Worm (Caenorhabditis elegans): ENCODE results near the gene C03F11.4.

The C03F11.4 gene

DNA sequence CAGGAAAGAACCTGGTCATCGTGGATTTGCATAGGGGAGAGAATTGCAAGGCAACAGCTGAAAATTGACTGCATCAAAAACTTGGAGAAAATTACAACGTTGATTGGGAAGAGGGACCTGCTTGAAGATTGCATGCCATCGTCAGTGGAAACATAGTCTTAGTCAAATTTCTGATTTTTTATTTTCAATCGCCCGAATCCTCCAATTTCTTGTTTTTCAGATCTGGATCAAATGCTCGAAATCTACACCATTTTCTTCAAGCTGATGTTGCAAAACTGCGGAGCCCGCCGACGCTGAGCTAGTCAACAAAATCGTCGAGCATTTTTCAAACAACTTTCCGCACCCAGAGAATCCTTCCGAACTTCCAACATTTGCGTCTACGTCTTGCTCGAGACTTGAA lies 32.6 kb downstream of the C03F11.4 start:
- TF ChIP-seq lag-1 (GFP tag; IDR thresholded peaks at IDR 0.05) (no peak), chd-7 (tag; optimal IDR thresholded peaks at IDR 0.05) (no peak), zim-3 (tag; optimal IDR thresholded peaks at IDR 0.05) (no peak), madf-8 (GFP tag; conservative IDR thresholded peaks at IDR 0.05) (no peak), attf-5 (GFP tag; optimal IDR thresholded peaks at IDR 0.05) (no peak), K11D2.4 (GFP tag; IDR thresholded peaks at IDR 0.05) (no peak), gei-17 (GFP tag; optimal IDR thresholded peaks at IDR 0.05) (no peak), F57A8.1 (GFP tag; optimal IDR thresholded peaks at IDR 0.05) (no peak), lin-26 (GFP tag; IDR thresholded peaks at IDR 0.05) (no peak), sptf-2 (GFP tag; optimal IDR thresholded peaks at IDR 0.05) (no peak), F39B2.1 (GFP tag; IDR thresholded peaks at IDR 0.05) (no peak), D2030.7 (GFP tag; IDR thresholded peaks at IDR 0.05) (no peak), hlh-26 (GFP tag; conservative IDR thresholded peaks at IDR 0.05) (no peak), let-526 (GFP tag; IDR thresholded peaks at IDR 0.05) (no peak), tbp1 (GFP tag; optimal IDR thresholded peaks at IDR 0.05) (no peak), ztf-28 (GFP tag; IDR thresholded peaks at IDR 0.05) (no peak), F57C9.4 (tag; optimal IDR thresholded peaks at IDR 0.05) (no peak), ztf-18 (tag; optimal IDR thresholded peaks at IDR 0.05) (no peak), Y67H2A.10 (GFP tag; conservative IDR thresholded peaks at IDR 0.05) (no peak)

ce11 chrX:5372638-5373037 lies 33.6 kb downstream of the C03F11.4 start, which contains the start of gene F35C8.8:
Gene F35C8.8 (minus strand): TSS chrX:5372639.
- no peak for TF ChIP-seq lin-35 (GFP tag; optimal IDR thresholded peaks at IDR 0.05)
- no peak for TF ChIP-seq akir-1 (GFP tag; optimal IDR thresholded peaks at IDR 0.05)
- TF ChIP-seq gei-17 (GFP tag; optimal IDR thresholded peaks at IDR 0.05): no peak
- TF ChIP-seq pha-4 (tag; optimal IDR thresholded peaks at IDR 0.05): no peak
- no peak for TF ChIP-seq F33H1.4 (GFP tag; IDR thresholded peaks at IDR 0.05)
- no peak for TF ChIP-seq lin-26 (GFP tag; IDR thresholded peaks at IDR 0.05)
- TF ChIP-seq tbp1 (GFP tag; optimal IDR thresholded peaks at IDR 0.05): no peak
- peak; percentile 48 for TF ChIP-seq hmg-1.2 (GFP tag; IDR thresholded peaks at IDR 0.05)
- TF ChIP-seq nhr-90 (tag; optimal IDR thresholded peaks at IDR 0.05): no peak
- TF ChIP-seq madf-8 (GFP tag; conservative IDR thresholded peaks at IDR 0.05): peak; percentile 27; the same call in 1 of the 2 replicates
- no peak for TF ChIP-seq ceh-79 (tag; optimal IDR thresholded peaks at IDR 0.05)
- no peak for TF ChIP-seq bed-1 (GFP tag; IDR thresholded peaks at IDR 0.05)
- TF ChIP-seq ztf-18 (tag; optimal IDR thresholded peaks at IDR 0.05): no peak
- TF ChIP-seq F39B2.1 (GFP tag; IDR thresholded peaks at IDR 0.05): no peak
- peak; percentile 66 for TF ChIP-seq efl-1 (GFP tag; optimal IDR thresholded peaks at IDR 0.05)
- no peak for TF ChIP-seq rec-8 (tag; optimal IDR thresholded peaks at IDR 0.05)
- TF ChIP-seq F52B5.7 (tag; optimal IDR thresholded peaks at IDR 0.05): no peak
- no peak for TF ChIP-seq zfh-2 (GFP tag; conservative IDR thresholded peaks at IDR 0.05)
- TF ChIP-seq unc-130 (GFP tag; optimal IDR thresholded peaks at IDR 0.05): no peak
- TF ChIP-seq F55B11.4 (tag; optimal IDR thresholded peaks at IDR 0.05; ENCODE audit: borderline replicate concordance, insufficient read depth): no peak
- peak; percentile 7 for TF ChIP-seq xnd-1 (tag; optimal IDR thresholded peaks at IDR 0.05)
- peak; percentile 80 for TF ChIP-seq madf-6 (GFP tag; IDR thresholded peaks at IDR 0.05)
- no peak for TF ChIP-seq Y67H2A.10 (GFP tag; conservative IDR thresholded peaks at IDR 0.05)
- TF ChIP-seq mcd-1 (GFP tag; IDR thresholded peaks at IDR 0.05): no peak
- no peak for TF ChIP-seq C17E4.6 (GFP tag; IDR thresholded peaks at IDR 0.05)
- TF ChIP-seq F22D6.2 (tag; optimal IDR thresholded peaks at IDR 0.05): no peak
- no peak for TF ChIP-seq dox-1 (GFP tag; IDR thresholded peaks at IDR 0.05)
- no peak for TF ChIP-seq nhr-120 (GFP tag; IDR thresholded peaks at IDR 0.05)
